Fruit fly (Drosophila melanogaster) S2 (cell line): Measurements from ENCODE around the gene mor.

Experiments
- CG8478 ChIP-seq: fragments of >200 bp; optimal IDR thresholded peaks from 2 replicates; lab custom pipeline; 2018
- CTCF ChIP-seq, 2 experiments: fragments of >200 bp; optimal IDR thresholded peaks; 2 replicates each; lab custom pipeline; 2018

Gene mor

DNA sequence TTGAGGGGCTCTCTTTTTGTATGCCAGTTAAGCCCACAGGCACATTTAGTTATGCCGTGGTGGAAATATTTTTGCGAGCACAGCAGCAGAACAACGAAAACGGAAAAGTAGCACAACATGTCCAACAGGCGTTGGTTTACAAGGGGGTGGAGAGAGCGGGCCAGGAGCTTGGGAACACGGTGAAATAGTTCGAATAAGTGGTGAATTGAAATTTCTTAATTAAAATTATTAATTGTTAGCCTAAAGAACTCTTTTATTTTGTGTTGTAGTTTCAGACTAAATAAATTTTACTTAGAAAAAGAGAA lies 52.5 kb downstream of the mor start:
- TF ChIP-seq CG8478 (lab: Kevin White, UChicago), result no peak
- no peak for TF ChIP-seq CTCF (optimal IDR thresholded peaks at IDR 0.05; lab: Kevin White, UChicago)

DNA sequence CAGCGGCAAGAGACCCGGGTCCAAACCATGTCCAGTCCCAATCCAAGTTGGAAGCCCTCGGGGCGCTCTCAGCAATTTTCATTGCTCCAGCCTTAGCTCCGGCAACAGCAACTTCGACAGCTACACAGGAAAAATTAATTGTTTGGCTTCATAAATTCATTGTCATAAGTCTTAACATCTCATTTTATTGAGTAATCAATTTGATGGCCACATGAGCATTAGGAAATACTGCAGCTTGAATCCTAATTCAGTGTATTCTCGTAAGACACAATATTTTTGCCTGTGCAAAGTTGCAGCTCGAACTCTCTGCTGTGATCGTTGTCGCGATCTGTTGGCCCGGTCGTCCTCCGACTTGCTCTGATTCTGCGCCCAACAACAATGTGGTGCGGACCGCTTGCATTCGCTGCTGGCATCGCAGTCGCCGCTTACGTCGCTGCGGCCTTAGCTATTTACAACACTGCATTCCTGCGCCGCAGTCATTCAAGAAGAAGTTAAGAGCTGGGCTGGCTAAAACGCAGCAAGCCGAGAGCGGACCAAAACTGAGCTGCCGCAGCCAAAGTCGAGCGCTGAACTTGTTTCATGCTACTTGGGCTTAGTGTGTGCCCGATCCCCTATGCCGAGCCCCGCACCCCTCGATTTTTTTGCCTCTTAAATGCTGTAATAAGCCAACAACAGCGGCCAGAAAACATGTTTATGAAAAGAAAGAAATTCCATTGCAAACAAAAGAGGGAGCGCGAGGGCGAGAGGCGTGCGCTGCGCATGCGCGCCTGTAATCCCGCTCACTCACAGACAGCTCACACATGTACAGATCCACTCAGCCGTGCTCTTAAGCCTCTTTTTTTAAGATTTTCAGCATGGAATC lies 53.1 kb downstream of the mor start:
- TF ChIP-seq CG8478 (lab: Kevin White, UChicago) (no peak), CTCF (optimal IDR thresholded peaks at IDR 0.05; lab: Kevin White, UChicago) (no peak)
